Fruit fly (Drosophila melanogaster): ENCODE data around the gene Skel.

Gene Skel

DNA sequence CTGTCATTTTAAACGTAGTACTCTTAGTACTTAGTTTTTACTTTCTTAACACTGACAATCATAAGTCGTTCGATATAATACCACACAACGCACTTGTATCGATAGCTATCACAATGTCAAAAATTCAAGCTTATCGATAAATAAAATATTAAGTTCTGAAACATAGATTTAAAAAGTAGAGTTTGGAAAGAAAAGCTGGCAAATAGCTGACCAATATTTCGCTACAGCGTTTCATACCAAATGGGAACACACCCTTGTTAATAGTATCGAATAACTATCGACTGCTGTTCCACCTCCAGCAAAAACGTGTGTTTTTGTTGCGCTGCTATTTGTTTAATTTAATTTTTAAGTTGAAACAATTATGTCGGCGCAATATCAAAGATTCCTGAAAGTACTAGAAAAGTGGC is 9.6 kb downstream of the Skel start, which contains the start of the genes pug, CG14683 and CG46459 (continued):
- no peak for TF ChIP-seq CG12236 (GFP tag; optimal IDR thresholded peaks at IDR 0.05)
- peak; percentile 97 for TF ChIP-seq hb (GFP tag; IDR thresholded peaks at IDR 0.05; ENCODE audit: partially characterized antibody)
- no peak for TF ChIP-seq CG1832 (GFP tag; optimal IDR thresholded peaks at IDR 0.05)
- no peak for TF ChIP-seq BtbVII (GFP tag; optimal IDR thresholded peaks at IDR 0.05)
- peak; percentile 99 for TF ChIP-seq Dll (GFP tag; IDR thresholded peaks at IDR 0.05; ENCODE audit: partially characterized antibody)
- TF ChIP-seq Rx (GFP tag; IDR thresholded peaks at IDR 0.05) = no peak
- TF ChIP-seq Sry-δ (GFP tag; optimal IDR thresholded peaks at IDR 0.05) = peak; percentile 96
- TF ChIP-seq ERR (GFP tag; optimal IDR thresholded peaks at IDR 0.05) = peak; percentile 50
- peak; percentile 8 for TF ChIP-seq Chrac-16 (GFP tag; optimal IDR thresholded peaks at IDR 0.05)
- TF ChIP-seq Trl (optimal IDR thresholded peaks at IDR 0.05) = no peak
- peak; percentile 73 for TF ChIP-seq Trl (GFP tag; optimal IDR thresholded peaks at IDR 0.05)
- TF ChIP-seq Tbp (GFP tag; optimal IDR thresholded peaks at IDR 0.05) = no peak
- no peak for TF ChIP-seq abd-A (tag; optimal IDR thresholded peaks at IDR 0.05)
- no peak for TF ChIP-seq Eip74EF (GFP tag; optimal IDR thresholded peaks at IDR 0.05)
- TF ChIP-seq jumu (GFP tag; optimal IDR thresholded peaks at IDR 0.05) = peak; percentile 25
- no peak for TF ChIP-seq CG5953 (GFP tag; IDR thresholded peaks at IDR 0.05)
- TF ChIP-seq CG15269 (tag; optimal IDR thresholded peaks at IDR 0.05) = no peak
- peak; percentile 57 for TF ChIP-seq phol (tag; optimal IDR thresholded peaks at IDR 0.05)
- no peak for TF ChIP-seq CG13424 (tag; optimal IDR thresholded peaks at IDR 0.05)
- TF ChIP-seq CG7839 (tag; optimal IDR thresholded peaks at IDR 0.05) = no peak
- TF ChIP-seq CG11504 (tag; optimal IDR thresholded peaks at IDR 0.05) = peak; percentile 66
- peak; percentile 12 for TF ChIP-seq CG16863 (GFP tag; optimal IDR thresholded peaks at IDR 0.05)
- TF ChIP-seq disco-r (GFP tag; optimal IDR thresholded peaks at IDR 0.05) = no peak
- no peak for TF ChIP-seq gce (GFP tag; IDR thresholded peaks at IDR 0.05)
- TF ChIP-seq D (optimal IDR thresholded peaks at IDR 0.05) = no peak
- TF ChIP-seq D (GFP tag; optimal IDR thresholded peaks at IDR 0.05) = no peak
- peak; percentile 29 for TF ChIP-seq Sin3A (optimal IDR thresholded peaks at IDR 0.05)
- TF ChIP-seq CG8924 (tag; optimal IDR thresholded peaks at IDR 0.05) = peak; percentile 15
- TF ChIP-seq sna (GFP tag; IDR thresholded peaks at IDR 0.05; ENCODE audit: partially characterized antibody) = peak; percentile 99
- TF ChIP-seq ase (GFP tag; IDR thresholded peaks at IDR 0.05) = no peak
- 0 out of 2 replicates have a peak, but pooled peaks have one; percentile 12 for TF ChIP-seq Ptx1 (GFP tag; IDR thresholded peaks at IDR 0.05)
- TF ChIP-seq row (GFP tag; IDR thresholded peaks at IDR 0.05) = peak; percentile 72
- TF ChIP-seq ro (GFP tag; IDR thresholded peaks at IDR 0.05) = no peak
- TF ChIP-seq Ets97D (GFP tag; optimal IDR thresholded peaks at IDR 0.05) = peak; percentile 80
- no peak for TF ChIP-seq CG14667 (GFP tag; IDR thresholded peaks at IDR 0.05)
- peak; percentile 16 for TF ChIP-seq bcd (GFP tag; optimal IDR thresholded peaks at IDR 0.05)
- no peak for TF ChIP-seq Optix (GFP tag; IDR thresholded peaks at IDR 0.05)
- TF ChIP-seq z (GFP tag; IDR thresholded peaks at IDR 0.05) = no peak

dm6 chr3R:10699020-10699951 is 12.5 kb downstream of the Skel start:
- TF ChIP-seq hkb (optimal IDR thresholded peaks at IDR 0.05) (no peak), hkb (GFP tag; IDR thresholded peaks at IDR 0.05) (0 out of 2 replicates have a peak, but pooled peaks have one; percentile 8), fu2 (GFP tag; optimal IDR thresholded peaks at IDR 0.05) (no peak), slbo (GFP tag; IDR thresholded peaks at IDR 0.05) (peak; percentile 57), CG4617 (GFP tag; optimal IDR thresholded peaks at IDR 0.05; ENCODE audit: borderline replicate concordance) (no peak), CG7963 (GFP tag; IDR thresholded peaks at IDR 0.05; ENCODE audit: partially characterized antibody) (no peak), mirr (GFP tag; optimal IDR thresholded peaks at IDR 0.05) (peak; percentile 90), CG18599 (GFP tag; optimal IDR thresholded peaks at IDR 0.05) (peak; percentile 61), dmrt11E (tag; optimal IDR thresholded peaks at IDR 0.05) (no peak), toy (GFP tag; IDR thresholded peaks at IDR 0.05) (no peak), grn (GFP tag; optimal IDR thresholded peaks at IDR 0.05) (peak; percentile 68), CG8478 (optimal IDR thresholded peaks at IDR 0.05) (no peak), CG14014 (GFP tag; IDR thresholded peaks at IDR 0.05) (peak; percentile 18; the same call in 1 of the 2 replicates), Trl (optimal IDR thresholded peaks at IDR 0.05) (peak in 1 of 2 experiments; percentile 5), Trl (GFP tag; optimal IDR thresholded peaks at IDR 0.05) (no peak), Meics (GFP tag; optimal IDR thresholded peaks at IDR 0.05) (peak; percentile 39)

Data from whole organism, embryonic.